Fruit fly (Drosophila melanogaster): ENCODE results near the gene Smyd5.

The Smyd5 gene

DNA sequence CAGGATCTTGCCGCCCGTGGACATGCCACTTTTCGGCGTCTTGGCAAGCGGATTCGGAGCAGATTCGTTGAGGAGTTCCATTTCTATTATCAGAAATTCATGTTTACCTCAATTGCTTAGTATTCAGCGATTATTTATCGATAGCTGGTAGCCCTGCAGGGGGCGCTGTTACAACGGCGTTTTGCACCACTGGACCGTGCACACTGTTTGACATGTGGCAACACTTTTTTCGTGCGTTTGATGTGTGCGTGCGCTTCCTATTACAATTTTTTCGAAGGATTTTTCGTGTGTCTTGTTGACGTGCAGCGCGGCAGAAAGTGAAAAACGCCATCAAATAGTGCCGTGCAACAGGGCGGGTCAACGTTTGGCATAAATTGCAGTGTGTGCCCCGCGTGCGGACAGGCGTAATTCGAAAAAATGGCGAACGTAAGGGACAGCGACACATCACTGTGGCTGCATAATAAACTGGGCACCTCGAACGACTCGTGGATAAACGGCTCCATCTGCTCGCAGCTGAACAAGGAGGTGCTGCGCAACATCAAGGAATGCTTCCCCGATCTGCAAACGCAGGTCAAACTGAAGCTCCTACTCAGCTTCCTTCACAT lies 5.0 kb upstream of the Smyd5 start, which contains the start of the genes CG3337 and Nelf-A (continued):
- no peak for TF ChIP-seq Ssrp (tag; optimal IDR thresholded peaks at IDR 0.05)
- TF ChIP-seq sd (tag; optimal IDR thresholded peaks at IDR 0.05) = no peak
- no peak for TF ChIP-seq D (optimal IDR thresholded peaks at IDR 0.05)
- TF ChIP-seq D (GFP tag; optimal IDR thresholded peaks at IDR 0.05) = peak; percentile 14
- no peak for TF ChIP-seq cato (GFP tag; optimal IDR thresholded peaks at IDR 0.05; ENCODE audit: borderline replicate concordance)
- peak; percentile 77; the same call in 2 of the 3 replicates for TF ChIP-seq CG2199 (GFP tag; IDR thresholded peaks at IDR 0.05)
- TF ChIP-seq CG42726 (GFP tag; IDR thresholded peaks at IDR 0.05; ENCODE audit: partially characterized antibody) = peak; percentile 94
- peak; percentile 85 for TF ChIP-seq CG6791 (GFP tag; IDR thresholded peaks at IDR 0.05; ENCODE audit: partially characterized antibody)
- TF ChIP-seq Atf-2 (GFP tag; optimal IDR thresholded peaks at IDR 0.05) = peak; percentile 45
- peak; percentile 81 for TF ChIP-seq caup (GFP tag; optimal IDR thresholded peaks at IDR 0.05; ENCODE audit: severe bottlenecking)
- TF ChIP-seq kay (GFP tag; optimal IDR thresholded peaks at IDR 0.05) = peak; percentile 26
- TF ChIP-seq CG7987 (GFP tag; optimal IDR thresholded peaks at IDR 0.05) = peak; percentile 89
- TF ChIP-seq Mes4 (GFP tag; optimal IDR thresholded peaks at IDR 0.05) = peak; percentile 67
- TF ChIP-seq sc (optimal IDR thresholded peaks at IDR 0.05) = no peak
- no peak for TF ChIP-seq sc (GFP tag; optimal IDR thresholded peaks at IDR 0.05)
- peak; percentile 86 for TF ChIP-seq Dbx (GFP tag; IDR thresholded peaks at IDR 0.05)
- 0 out of 2 replicates have a peak, but pooled peaks have one; percentile 48 for TF ChIP-seq CG7372 (GFP tag; IDR thresholded peaks at IDR 0.05)
- TF ChIP-seq Opbp (GFP tag; IDR thresholded peaks at IDR 0.05; ENCODE audit: partially characterized antibody) = peak; percentile 84
- TF ChIP-seq CG7556 (GFP tag; optimal IDR thresholded peaks at IDR 0.05) = no peak
- peak; percentile 42; the same call in 1 of the 3 replicates for TF ChIP-seq B-H1 (GFP tag; IDR thresholded peaks at IDR 0.05)
- TF ChIP-seq so (GFP tag; IDR thresholded peaks at IDR 0.05) = 0 out of 3 replicates have a peak, but pooled peaks have one; percentile 19
- TF ChIP-seq zfh2 (GFP tag; optimal IDR thresholded peaks at IDR 0.05) = peak; percentile 83
- peak; percentile 44 for TF ChIP-seq az2 (GFP tag; optimal IDR thresholded peaks at IDR 0.05)
- TF ChIP-seq hkb (optimal IDR thresholded peaks at IDR 0.05) = no peak
- TF ChIP-seq hkb (GFP tag; IDR thresholded peaks at IDR 0.05) = peak; percentile 42
- peak; percentile 64 for TF ChIP-seq ERR (GFP tag; optimal IDR thresholded peaks at IDR 0.05)
- TF ChIP-seq chm (GFP tag; IDR thresholded peaks at IDR 0.05) = peak; percentile 56
- TF ChIP-seq CG5245 (GFP tag; optimal IDR thresholded peaks at IDR 0.05) = peak; percentile 55
- TF ChIP-seq hbn (GFP tag; IDR thresholded peaks at IDR 0.05; ENCODE audit: partially characterized antibody) = peak; percentile 73
- TF ChIP-seq CG7963 (GFP tag; IDR thresholded peaks at IDR 0.05; ENCODE audit: partially characterized antibody) = peak; percentile 76
- TF ChIP-seq E2f1 (GFP tag; IDR thresholded peaks at IDR 0.05) = peak; percentile 63
- TF ChIP-seq CG30020 (tag; optimal IDR thresholded peaks at IDR 0.05) = no peak
- peak; percentile 54 for TF ChIP-seq CG17359 (tag; optimal IDR thresholded peaks at IDR 0.05)
- TF ChIP-seq croc (GFP tag; conservative IDR thresholded peaks at IDR 0.05) = no peak; the same call in 2 of the 3 replicates
- no peak for TF ChIP-seq dmrt99B (tag; optimal IDR thresholded peaks at IDR 0.05)
- peak; percentile 54 for TF ChIP-seq CG17829 (tag; optimal IDR thresholded peaks at IDR 0.05)
- TF ChIP-seq tio (GFP tag; optimal IDR thresholded peaks at IDR 0.05) = no peak
- TF ChIP-seq Dek (tag; optimal IDR thresholded peaks at IDR 0.05) = no peak
- peak in 1 of 2 experiments; percentile 53 for TF ChIP-seq crp (GFP tag; optimal IDR thresholded peaks at IDR 0.05)
- TF ChIP-seq CG11504 (tag; optimal IDR thresholded peaks at IDR 0.05) = no peak
- TF ChIP-seq lov (optimal IDR thresholded peaks at IDR 0.05) = no peak
- TF ChIP-seq lov (GFP tag; IDR thresholded peaks at IDR 0.05) = 0 out of 3 replicates have a peak, but pooled peaks have one; percentile 52
- no peak for TF ChIP-seq ap (GFP tag; IDR thresholded peaks at IDR 0.05)
- peak; percentile 30 for TF ChIP-seq CG15269 (tag; optimal IDR thresholded peaks at IDR 0.05)
- TF ChIP-seq CG1792 (GFP tag; optimal IDR thresholded peaks at IDR 0.05) = peak; percentile 71
- TF ChIP-seq mirr (GFP tag; optimal IDR thresholded peaks at IDR 0.05) = peak; percentile 81
- TF ChIP-seq Neu2 (GFP tag; optimal IDR thresholded peaks at IDR 0.05; ENCODE audit: borderline replicate concordance) = peak; percentile 22
- TF ChIP-seq HmgD (GFP tag; optimal IDR thresholded peaks at IDR 0.05) = peak; percentile 85
- TF ChIP-seq Camta (GFP tag; optimal IDR thresholded peaks at IDR 0.05) = peak; percentile 77
- peak; percentile 74 for TF ChIP-seq tin (GFP tag; optimal IDR thresholded peaks at IDR 0.05)
